Fruit fly (Drosophila melanogaster) whole organism, wandering third instar larva: ENCODE data around the gene CG12640.

ENCODE experiments used
- Abd-B ChIP-seq: fragments of >200 bp; optimal IDR thresholded peaks from 2 replicates; lab custom pipeline; 2017; ENCODE audit warnings: missing biosample characterization, missing genetic modification characterization
- CG32264 ChIP-seq: fragments of 200-800 bp; sonication (Bioruptor generic); optimal IDR thresholded peaks from 2 replicates; lab custom pipeline; 2016; ENCODE audit warnings: missing biosample characterization, missing genetic modification characterization
- CG9705 ChIP-seq: fragments of 200-800 bp; sonication (Bioruptor generic); optimal IDR thresholded peaks from 2 replicates; lab custom pipeline; 2018; ENCODE audit warnings: missing biosample characterization, mild to moderate bottlenecking, missing genetic modification characterization
- CrebA ChIP-seq: fragments of 200-800 bp; sonication (Bioruptor generic); optimal IDR thresholded peaks from 2 replicates; lab custom pipeline; 2016; ENCODE audit warnings: missing biosample characterization, mild to moderate bottlenecking, missing genetic modification characterization, borderline replicate concordance
- Dfd ChIP-seq: fragments of >200 bp; optimal IDR thresholded peaks from 2 replicates; lab custom pipeline; 2017; ENCODE audit warnings: missing biosample characterization, missing genetic modification characterization
- Hnf4 ChIP-seq: fragments of 200-800 bp; sonication (Bioruptor generic); optimal IDR thresholded peaks from 2 replicates; lab custom pipeline; 2016; ENCODE audit warnings: missing biosample characterization, mild to moderate bottlenecking, missing genetic modification characterization
- Hr78 ChIP-seq: fragments of >200 bp; optimal IDR thresholded peaks from 2 replicates; lab custom pipeline; 2017; ENCODE audit warnings: missing biosample characterization, missing genetic modification characterization
- Hr83 ChIP-seq: fragments of 200-300 bp; sonication (Bioruptor generic); optimal IDR thresholded peaks from 2 replicates; lab custom pipeline; 2016; ENCODE audit warnings: missing biosample characterization, mild to moderate bottlenecking, missing genetic modification characterization, moderate library complexity; ENCODE audit not compliant: poor library complexity, severe bottlenecking
- Jra ChIP-seq: sonication (Bioruptor generic); optimal IDR thresholded peaks from 2 replicates; lab custom pipeline; 2016; ENCODE audit warnings: missing biosample characterization, missing genetic modification characterization
- Mio ChIP-seq: sonication (Bioruptor generic); optimal IDR thresholded peaks from 2 replicates; lab custom pipeline; 2016; ENCODE audit warnings: missing biosample characterization, missing genetic modification characterization
- Myc ChIP-seq: fragments of >200 bp; optimal IDR thresholded peaks from 2 replicates; lab custom pipeline; 2017
- N ChIP-seq: fragments of >200 bp; optimal IDR thresholded peaks from 2 replicates; lab custom pipeline; 2018; ENCODE audit warnings: missing biosample characterization, missing external identifiers, missing genetic modification characterization
- OdsH ChIP-seq: fragments of 200-800 bp; sonication (Bioruptor generic); optimal IDR thresholded peaks from 2 replicates; lab custom pipeline; 2016; ENCODE audit warnings: missing biosample characterization, mild to moderate bottlenecking, missing genetic modification characterization
- Rel ChIP-seq, 2 experiments: fragments of 200-800 bp; sonication (Bioruptor generic) in 1 of 2; optimal IDR thresholded peaks; 2 replicates in 1 of 2; 3 replicates in 1 of 2; lab custom pipeline; 2016 to 2019; ENCODE audit warnings: mild to moderate bottlenecking in 2 of 2, missing biosample characterization in 2 of 2, missing genetic modification characterization in 2 of 2, moderate library complexity in 1 of 2
- Sp1 ChIP-seq: fragments of 200-800 bp; sonication (Bioruptor generic); optimal IDR thresholded peaks from 3 replicates; lab custom pipeline; 2019; ENCODE audit warnings: missing biosample characterization, mild to moderate bottlenecking, missing genetic modification characterization, moderate library complexity
- br ChIP-seq: fragments of 200-800 bp; sonication (Bioruptor generic); optimal IDR thresholded peaks from 2 replicates; lab custom pipeline; 2016; ENCODE audit warnings: missing biosample characterization, missing genetic modification characterization
- brk ChIP-seq: fragments of 200-800 bp; sonication (Bioruptor generic); optimal IDR thresholded peaks from 2 replicates; lab custom pipeline; 2016; ENCODE audit warnings: missing biosample characterization, mild to moderate bottlenecking, missing genetic modification characterization
- dl ChIP-seq, 2 experiments: fragments of 175-275, 200-275 bp in 1 of 2; fragments of 200-275 bp in 1 of 2; sonication (Bioruptor generic); optimal IDR thresholded peaks; lab custom pipeline; 2018; ENCODE audit warnings: mild to moderate bottlenecking in 2 of 2, missing biosample characterization in 2 of 2, missing genetic modification characterization in 2 of 2, moderate library complexity in 2 of 2; ENCODE audit not compliant: partially characterized antibody in 2 of 2, insufficient read depth in 1 of 2
- dmrt93B ChIP-seq: fragments of 200-800 bp; sonication (Bioruptor generic); optimal IDR thresholded peaks from 2 replicates; lab custom pipeline; 2018; ENCODE audit warnings: missing biosample characterization, mild to moderate bottlenecking, missing genetic modification characterization
- dsf ChIP-seq: sonication (Bioruptor generic); optimal IDR thresholded peaks from 2 replicates; lab custom pipeline; 2016; ENCODE audit warnings: missing biosample characterization, missing genetic modification characterization, borderline replicate concordance
- ey ChIP-seq: fragments of 200-800 bp; sonication (Bioruptor generic); optimal IDR thresholded peaks from 2 replicates; lab custom pipeline; 2016; ENCODE audit warnings: missing biosample characterization, missing genetic modification characterization
- foxo ChIP-seq, 2 experiments: fragments of 200-800 bp; sonication (Bioruptor generic); optimal IDR thresholded peaks; 2 replicates in 1 of 2; 3 replicates in 1 of 2; lab custom pipeline; 2016 to 2017; ENCODE audit warnings: missing biosample characterization in 2 of 2, missing genetic modification characterization in 2 of 2
- fru ChIP-seq: fragments of 200-800 bp; sonication (Bioruptor generic); optimal IDR thresholded peaks from 3 replicates; lab custom pipeline; 2016; ENCODE audit warnings: missing biosample characterization, mild to moderate bottlenecking, missing genetic modification characterization
- h ChIP-seq: fragments of 200-800 bp; sonication (Bioruptor generic); optimal IDR thresholded peaks from 3 replicates; lab custom pipeline; 2016; ENCODE audit warnings: missing biosample characterization, mild to moderate bottlenecking, missing genetic modification characterization
- jim ChIP-seq: fragments of 175-275, 200-325 bp; sonication (Bioruptor generic); optimal IDR thresholded peaks from 2 replicates; lab custom pipeline; 2016; ENCODE audit warnings: missing biosample characterization, mild to moderate bottlenecking, missing genetic modification characterization
- lola ChIP-seq: fragments of >200 bp; optimal IDR thresholded peaks from 2 replicates; lab custom pipeline; 2017; ENCODE audit warnings: missing biosample characterization, missing genetic modification characterization
- pan ChIP-seq: fragments of >200 bp; optimal IDR thresholded peaks from 2 replicates; lab custom pipeline; 2017
- psq ChIP-seq: fragments of 200-800 bp; sonication (Bioruptor generic); optimal IDR thresholded peaks from 3 replicates; lab custom pipeline; 2017; ENCODE audit warnings: missing biosample characterization, mild to moderate bottlenecking, missing genetic modification characterization, moderate library complexity
- rgr ChIP-seq: fragments of 200-800 bp; sonication (Bioruptor generic); optimal IDR thresholded peaks from 3 replicates; lab custom pipeline; 2016; ENCODE audit warnings: missing biosample characterization, mild to moderate bottlenecking, missing genetic modification characterization
- sage ChIP-seq: fragments of 200-800 bp; sonication (Bioruptor generic); optimal IDR thresholded peaks from 2 replicates; lab custom pipeline; 2016; ENCODE audit warnings: missing biosample characterization, mild to moderate bottlenecking, missing genetic modification characterization
- sv ChIP-seq: fragments of 200-800 bp; sonication (Bioruptor generic); optimal IDR thresholded peaks from 3 replicates; lab custom pipeline; 2016; ENCODE audit warnings: missing biosample characterization, missing genetic modification characterization
- tai ChIP-seq: sonication (Bioruptor generic); optimal IDR thresholded peaks from 2 replicates; lab custom pipeline; 2016; ENCODE audit warnings: missing biosample characterization, missing genetic modification characterization
- usp ChIP-seq: fragments of >200 bp; optimal IDR thresholded peaks from 2 replicates; lab custom pipeline; 2017; ENCODE audit warnings: missing biosample characterization, missing genetic modification characterization
- woc ChIP-seq: sonication (Bioruptor generic); optimal IDR thresholded peaks from 2 replicates; lab custom pipeline; 2016; ENCODE audit warnings: missing biosample characterization, mild to moderate bottlenecking, missing genetic modification characterization

The CG12640 gene

DNA sequence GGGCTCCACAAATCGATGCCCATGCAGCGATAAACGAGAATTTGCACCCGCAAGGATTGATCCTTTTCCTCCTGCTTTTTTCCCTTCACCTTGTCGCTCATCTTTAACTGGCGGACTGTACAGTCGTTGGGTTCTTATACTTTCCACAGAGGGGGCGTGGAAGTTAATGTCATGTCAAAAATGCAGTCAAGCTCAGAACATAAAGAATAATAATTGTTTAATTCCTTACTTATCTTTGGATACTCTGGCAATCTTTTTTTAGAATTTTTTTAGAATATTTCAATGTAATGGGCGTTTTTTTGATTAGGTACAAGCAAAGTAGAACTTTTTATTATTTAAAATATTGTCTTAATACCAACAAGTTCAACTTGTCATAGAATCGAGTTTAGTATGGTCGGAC, 27.0 kb upstream of the CG12640 start, which contains the start of gene Or9a:
TSS of gene Or9a (minus strand) at position 101 of the 400 bp plus-strand sequence.
- no peak for TF ChIP-seq OdsH
- TF ChIP-seq sage (GFP tag; lab: Kevin White, UChicago) = no peak
- no peak for TF ChIP-seq rgr (GFP tag; lab: Kevin White, UChicago)
- no peak for TF ChIP-seq sv (GFP tag; lab: Kevin White, UChicago)
- TF ChIP-seq foxo (GFP tag; optimal IDR thresholded peaks at IDR 0.05; lab: Kevin White, UChicago) = no peak
- TF ChIP-seq Hr78 (GFP tag; lab: Kevin White, UChicago) = no peak
- TF ChIP-seq woc (GFP tag; lab: Kevin White, UChicago) = no peak

DNA sequence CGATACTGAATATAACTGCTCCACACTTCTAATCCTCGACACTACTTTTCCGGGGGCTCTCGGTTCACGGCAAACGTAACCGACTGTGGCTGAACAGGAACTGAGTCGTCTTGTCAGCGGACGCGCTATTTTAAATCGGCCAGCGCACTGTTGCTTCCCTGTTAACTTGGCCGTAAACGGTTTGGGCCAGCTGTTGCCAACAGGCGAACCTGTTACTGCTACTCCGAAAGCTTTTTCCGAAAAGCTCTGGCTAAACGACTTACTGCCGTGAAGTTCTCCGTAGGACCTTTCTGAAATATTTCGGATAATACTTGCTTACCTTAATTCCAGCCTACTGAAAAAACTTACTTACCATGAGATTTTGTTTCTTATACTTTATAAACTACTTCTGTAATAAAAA, 22.2 kb upstream of the CG12640 start, which contains the start of gene CG32683:
TSS of gene CG32683 (minus strand) at position 101 of the 400 bp plus-strand sequence.
- no peak for TF ChIP-seq Rel (GFP tag; optimal IDR thresholded peaks at IDR 0.05; lab: Kevin White, UChicago)
- no peak for TF ChIP-seq Rel (tag; optimal IDR thresholded peaks at IDR 0.05; lab: Kevin White, UChicago)
- no peak for TF ChIP-seq woc (GFP tag; lab: Kevin White, UChicago)
- no peak for TF ChIP-seq foxo (GFP tag; optimal IDR thresholded peaks at IDR 0.05; lab: Kevin White, UChicago)
- TF ChIP-seq Mio (GFP tag; lab: Kevin White, UChicago) = no peak
- TF ChIP-seq sage (GFP tag; lab: Kevin White, UChicago) = no peak
- TF ChIP-seq N (GFP tag; lab: Kevin White, UChicago) = no peak
- TF ChIP-seq tai (GFP tag; lab: Kevin White, UChicago) = no peak
- TF ChIP-seq Abd-B = no peak

DNA sequence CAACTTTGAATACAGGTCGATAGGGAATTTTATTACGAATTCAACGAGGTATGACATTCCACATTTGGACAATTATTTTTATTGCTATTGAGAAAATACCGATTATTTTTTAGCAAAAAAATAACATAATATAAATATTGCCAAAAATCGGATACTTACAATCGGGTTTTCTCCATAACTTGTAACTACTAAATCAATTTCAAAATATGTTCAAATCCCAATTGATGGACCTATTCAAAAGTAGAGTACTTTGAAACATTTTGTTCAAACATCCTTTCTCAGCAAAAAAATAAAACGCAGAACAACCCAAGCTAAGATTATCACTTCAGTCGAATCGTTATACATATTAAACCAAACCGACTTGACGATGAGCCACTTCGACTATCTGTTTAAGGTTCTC, 15.5 kb downstream of the CG12640 start, which contains the start of gene RabX2:
TSS of gene RabX2 (plus strand) at position 301 of the 400 bp plus-strand sequence.
- TF ChIP-seq Myc (lab: Kevin White, UChicago) (no peak), dl (GFP tag; optimal IDR thresholded peaks at IDR 0.05; lab: Kevin White, UChicago; ENCODE audit: insufficient read depth in 1 of 2, partially characterized antibody in 2 of 2) (no peak), CrebA (GFP tag; lab: Kevin White, UChicago) (no peak), tai (GFP tag; lab: Kevin White, UChicago) (no peak), woc (GFP tag; lab: Kevin White, UChicago) (no peak), dsf (no peak), usp (GFP tag; lab: Kevin White, UChicago) (no peak), lola (no peak), dmrt93B (no peak), jim (GFP tag; lab: Kevin White, UChicago) (no peak), Hnf4 (no peak), pan (lab: Kevin White, UChicago) (no peak), Rel (GFP tag; optimal IDR thresholded peaks at IDR 0.05; lab: Kevin White, UChicago) (no peak), Rel (tag; optimal IDR thresholded peaks at IDR 0.05; lab: Kevin White, UChicago) (no peak), Sp1 (GFP tag; lab: Kevin White, UChicago) (no peak), br (GFP tag; lab: Kevin White, UChicago) (no peak), Jra (GFP tag; lab: Kevin White, UChicago) (no peak), brk (no peak), sv (GFP tag; lab: Kevin White, UChicago) (no peak), CG9705 (no peak)

DNA sequence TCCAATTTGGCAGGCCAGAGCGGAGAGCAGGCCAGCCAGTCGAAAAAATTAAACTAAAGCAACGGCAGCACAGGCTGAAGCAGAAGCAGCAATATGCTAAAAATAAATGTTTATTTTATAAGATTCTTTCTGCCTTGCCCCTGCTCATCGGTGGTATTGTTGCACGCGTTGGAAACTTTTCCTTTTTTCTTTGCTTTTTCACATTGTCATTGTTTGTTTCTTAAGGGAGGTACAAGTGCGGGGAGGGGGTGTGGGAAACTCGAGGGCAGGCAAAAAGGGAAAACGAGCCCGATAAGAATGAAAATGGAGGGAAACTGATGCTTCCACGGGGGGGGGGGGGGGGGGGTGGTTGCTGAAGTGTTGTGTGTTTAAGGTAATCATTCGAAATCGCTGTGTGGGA, 33.7 kb downstream of the CG12640 start:
- TF ChIP-seq psq (GFP tag; lab: Kevin White, UChicago) (no peak), CrebA (GFP tag; lab: Kevin White, UChicago) (no peak), ey (GFP tag; lab: Kevin White, UChicago) (no peak), CG32264 (GFP tag; lab: Kevin White, UChicago) (no peak), rgr (GFP tag; lab: Kevin White, UChicago) (no peak), br (GFP tag; lab: Kevin White, UChicago) (no peak), jim (GFP tag; lab: Kevin White, UChicago) (no peak), Sp1 (GFP tag; lab: Kevin White, UChicago) (no peak), sv (GFP tag; lab: Kevin White, UChicago) (no peak), Hr83 (no peak), foxo (GFP tag; optimal IDR thresholded peaks at IDR 0.05; lab: Kevin White, UChicago) (no peak), dsf (no peak), Dfd (GFP tag; lab: Kevin White, UChicago) (no peak), pan (lab: Kevin White, UChicago) (no peak), Abd-B (no peak), fru (no peak), h (GFP tag; lab: Kevin White, UChicago) (no peak), lola (no peak), Rel (GFP tag; optimal IDR thresholded peaks at IDR 0.05; lab: Kevin White, UChicago) (no peak), Rel (tag; optimal IDR thresholded peaks at IDR 0.05; lab: Kevin White, UChicago) (no peak)
